Worm (Caenorhabditis elegans) whole organism, midembryonic: ENCODE results near the gene F58D12.3.

Experiments used
- flt-1 ChIP-seq: fragments of 200-800 bp; sonication (Bioruptor generic); IDR thresholded peaks from 2 replicates; pipeline ENCODE4 v1.3.6; 2022; ENCODE audit warnings: missing genetic modification characterization, missing compliant biosample characterization
- klf-2 ChIP-seq: fragments of 200-800 bp; sonication (Bioruptor generic); conservative IDR thresholded peaks from 2 replicates; pipeline ENCODE4 v1.3.6; 2022; ENCODE audit warnings: missing genetic modification reagents, missing genetic modification characterization, missing compliant biosample characterization
- ztf-23 ChIP-seq: fragments of 200-800 bp; sonication (Bioruptor generic); IDR thresholded peaks from 2 replicates; pipeline ENCODE4 v1.3.6; 2022; ENCODE audit warnings: missing genetic modification reagents, missing genetic modification characterization, missing compliant biosample characterization

- TF ChIP-seq flt-1, result no peak
- TF ChIP-seq klf-2, result no peak
- TF ChIP-seq ztf-23 (GFP tag; lab: Robert Waterston, UW), result no peak
These were observed 32.8 kb downstream of the F58D12.3 start, which contains the start of the genes D1086.5 and him-5 for ce11 chrV:14090309-14090967.
